Fruit fly (Drosophila melanogaster) whole organism, embryonic: Measurements from ENCODE around the gene Rad9.

Source experiments
- B-H1 ChIP-seq: fragments of 200-800 bp; sonication (Bioruptor generic); IDR thresholded peaks from 3 replicates; pipeline ENCODE4 v1.3.6; 2022; ENCODE audit warnings: missing biosample characterization, missing genetic modification characterization
- CG10543 ChIP-seq: fragments of 200-800 bp; sonication (Bioruptor generic); optimal IDR thresholded peaks from 3 replicates; lab custom pipeline; 2017; ENCODE audit warnings: missing biosample characterization, mild to moderate bottlenecking, missing genetic modification characterization, moderate library complexity
- CG10979 ChIP-seq: fragments of 200-800 bp; sonication (Bioruptor generic); optimal IDR thresholded peaks from 2 replicates; lab custom pipeline; 2018; ENCODE audit warnings: missing biosample characterization, mild to moderate bottlenecking, missing genetic modification characterization, moderate library complexity
- CG11085 ChIP-seq: fragments of 200-800 bp; sonication (Bioruptor generic); IDR thresholded peaks from 2 replicates; pipeline ENCODE4 v1.3.6; 2022; ENCODE audit warnings: missing biosample characterization, missing genetic modification characterization
- CG1647 ChIP-seq: fragments of 200-800 bp; sonication (Bioruptor generic); optimal IDR thresholded peaks from 3 replicates; lab custom pipeline; 2016; ENCODE audit warnings: missing biosample characterization, missing genetic modification characterization
- CG17361 ChIP-seq: fragments of 200-800 bp; sonication (Bioruptor generic); IDR thresholded peaks from 3 replicates; pipeline ENCODE4 v1.3.6; 2022; ENCODE audit warnings: missing biosample characterization, missing genetic modification characterization
- CG17802 ChIP-seq: fragments of 200-800 bp; sonication (Bioruptor generic); optimal IDR thresholded peaks from 2 replicates; lab custom pipeline; 2018; ENCODE audit warnings: missing biosample characterization, mild to moderate bottlenecking, missing genetic modification characterization, moderate library complexity
- CG30020 ChIP-seq: fragments of 200-800 bp; optimal IDR thresholded peaks from 2 replicates; lab custom pipeline; 2019; ENCODE audit warnings: missing biosample characterization, mild to moderate bottlenecking, missing genetic modification characterization, moderate library complexity
- CG42726 ChIP-seq: fragments of 200-800 bp; sonication (Bioruptor generic); IDR thresholded peaks from 2 replicates; pipeline ENCODE4 v1.3.6; 2022; ENCODE audit warnings: missing biosample characterization, missing genetic modification characterization; ENCODE audit not compliant: partially characterized antibody
- CG4707 ChIP-seq: fragments of 200-800 bp; sonication (Bioruptor generic); optimal IDR thresholded peaks from 2 replicates; lab custom pipeline; 2018; ENCODE audit warnings: missing biosample characterization, mild to moderate bottlenecking, missing genetic modification characterization, moderate library complexity
- CG4854 ChIP-seq: fragments of 200-800 bp; sonication (Bioruptor generic); optimal IDR thresholded peaks from 2 replicates; lab custom pipeline; 2016; ENCODE audit warnings: missing biosample characterization, missing genetic modification characterization, inconsistent platforms
- CG5953 ChIP-seq: fragments of 200-800 bp; sonication (Bioruptor generic); IDR thresholded peaks from 2 replicates; pipeline ENCODE4 v1.3.6; 2022; ENCODE audit warnings: missing biosample characterization, missing genetic modification characterization
- CG6272 ChIP-seq: fragments of 200-800 bp; sonication (Bioruptor generic); IDR thresholded peaks from 2 replicates; pipeline ENCODE4 v1.3.6; 2022; ENCODE audit warnings: missing biosample characterization, missing genetic modification characterization
- CG7556 ChIP-seq: fragments of 200-800 bp; sonication (Bioruptor generic); optimal IDR thresholded peaks from 2 replicates; lab custom pipeline; 2017; ENCODE audit warnings: missing biosample characterization, mild to moderate bottlenecking, missing genetic modification characterization
- CG8388 ChIP-seq: fragments of 200-800 bp; sonication (Bioruptor generic); optimal IDR thresholded peaks from 2 replicates; lab custom pipeline; 2019; ENCODE audit warnings: missing biosample characterization, mild to moderate bottlenecking, missing genetic modification characterization, moderate library complexity
- CG9437 ChIP-seq: fragments of 200-800 bp; sonication (Bioruptor generic); optimal IDR thresholded peaks from 2 replicates; lab custom pipeline; 2018; ENCODE audit warnings: missing biosample characterization, mild to moderate bottlenecking, missing genetic modification characterization
- CkIIα-i1 ChIP-seq: fragments of 200-800 bp; sonication (Bioruptor generic); IDR thresholded peaks from 2 replicates; pipeline ENCODE4 v1.3.6; 2022; ENCODE audit warnings: missing biosample characterization, missing genetic modification characterization
- CrebB ChIP-seq: fragments of 200-800 bp; sonication (Bioruptor generic); optimal IDR thresholded peaks from 3 replicates; lab custom pipeline; 2018; ENCODE audit warnings: missing biosample characterization, mild to moderate bottlenecking, missing genetic modification characterization
- D19B ChIP-seq: fragments of 200-800 bp; sonication (Bioruptor generic); optimal IDR thresholded peaks from 2 replicates; lab custom pipeline; 2017; ENCODE audit warnings: missing biosample characterization, mild to moderate bottlenecking, missing genetic modification characterization
- Deaf1 ChIP-seq: fragments of 200-800 bp; optimal IDR thresholded peaks from 3 replicates; lab custom pipeline; 2019; ENCODE audit warnings: missing biosample characterization, mild to moderate bottlenecking, missing genetic modification characterization, moderate library complexity
- Dip3 ChIP-seq: fragments of 200-800 bp; sonication (Bioruptor generic); optimal IDR thresholded peaks from 3 replicates; lab custom pipeline; 2016; ENCODE audit warnings: missing biosample characterization, missing genetic modification characterization
- Dll ChIP-seq: fragments of 200-800 bp; sonication (Bioruptor generic); IDR thresholded peaks from 4 replicates; pipeline ENCODE4 v1.3.6; 2022; ENCODE audit warnings: missing biosample characterization, missing genetic modification characterization; ENCODE audit not compliant: partially characterized antibody
- Dp ChIP-seq: fragments of 200-800 bp; sonication (Bioruptor generic); optimal IDR thresholded peaks from 2 replicates; lab custom pipeline; 2018; ENCODE audit warnings: missing biosample characterization, mild to moderate bottlenecking, missing genetic modification characterization, moderate library complexity
- Elba2 ChIP-seq: fragments of 200-800 bp; sonication (Bioruptor generic); optimal IDR thresholded peaks from 3 replicates; lab custom pipeline; 2016; ENCODE audit warnings: missing biosample characterization, missing genetic modification characterization
- Hand ChIP-seq: fragments of 200-800 bp; sonication (Bioruptor generic); optimal IDR thresholded peaks from 2 replicates; lab custom pipeline; 2017; ENCODE audit warnings: mild to moderate bottlenecking, missing biosample characterization, missing genetic modification reagents, missing genetic modification characterization
- HmgD ChIP-seq: fragments of 200-800 bp; sonication (Bioruptor generic); optimal IDR thresholded peaks from 3 replicates; lab custom pipeline; 2016; ENCODE audit warnings: missing biosample characterization, missing genetic modification characterization
- Hr51 ChIP-seq, 2 experiments: fragments of 200-800 bp; sonication (Bioruptor generic); optimal IDR thresholded peaks; 2 replicates in 1 of 2; 3 replicates in 1 of 2; lab custom pipeline; 2016 to 2018; ENCODE audit warnings: missing biosample characterization in 2 of 2, missing genetic modification characterization in 2 of 2, mild to moderate bottlenecking in 1 of 2, moderate library complexity in 1 of 2
- Hsf ChIP-seq: fragments of 200-800 bp; sonication (Bioruptor generic); optimal IDR thresholded peaks from 3 replicates; lab custom pipeline; 2016; ENCODE audit warnings: missing biosample characterization, missing genetic modification characterization
- Kr ChIP-seq: fragments of 200-800 bp; sonication (Bioruptor generic); optimal IDR thresholded peaks from 2 replicates; lab custom pipeline; 2017; ENCODE audit warnings: missing biosample characterization, mild to moderate bottlenecking, missing genetic modification characterization
- Lhr ChIP-seq: fragments of 200-800 bp; sonication (Bioruptor generic); optimal IDR thresholded peaks from 3 replicates; lab custom pipeline; 2017; ENCODE audit warnings: mild to moderate bottlenecking, missing biosample characterization, missing genetic modification reagents, missing genetic modification characterization
- Mad ChIP-seq: fragments of 200-800 bp; sonication (Bioruptor generic); optimal IDR thresholded peaks from 2 replicates; lab custom pipeline; 2016; ENCODE audit warnings: missing biosample characterization, missing genetic modification characterization
- Ptx1 ChIP-seq: fragments of 200-800 bp; sonication (Bioruptor generic); IDR thresholded peaks from 2 replicates; pipeline ENCODE4 v1.3.6; 2022; ENCODE audit warnings: missing biosample characterization, missing genetic modification characterization
- Sox100B ChIP-seq: fragments of 200-800 bp; sonication (Bioruptor generic); optimal IDR thresholded peaks from 3 replicates; lab custom pipeline; 2018; ENCODE audit warnings: missing biosample characterization, mild to moderate bottlenecking, missing genetic modification characterization
- Taf1 ChIP-seq: fragments of 200-800 bp; sonication (Bioruptor generic); IDR thresholded peaks from 2 replicates; pipeline ENCODE4 v1.3.6; 2022; ENCODE audit warnings: missing biosample characterization, missing genetic modification characterization
- dmrt11E ChIP-seq: fragments of 200-800 bp; sonication (Bioruptor generic); optimal IDR thresholded peaks from 3 replicates; lab custom pipeline; 2018; ENCODE audit warnings: missing biosample characterization, mild to moderate bottlenecking, missing genetic modification characterization, moderate library complexity
- dysf ChIP-seq: fragments of 200-800 bp; sonication (Bioruptor generic); IDR thresholded peaks from 3 replicates; pipeline ENCODE4 v1.3.6; 2022; ENCODE audit warnings: missing biosample characterization, missing genetic modification characterization
- emc ChIP-seq: fragments of 200-800 bp; sonication (Bioruptor generic); optimal IDR thresholded peaks from 2 replicates; lab custom pipeline; 2016; ENCODE audit warnings: missing biosample characterization, missing genetic modification characterization
- ewg ChIP-seq: fragments of 200-800 bp; sonication (Bioruptor generic); optimal IDR thresholded peaks from 3 replicates; lab custom pipeline; 2017; ENCODE audit warnings: mild to moderate bottlenecking, missing biosample characterization, missing genetic modification reagents, missing genetic modification characterization
- exex ChIP-seq: fragments of 200-800 bp; sonication (Bioruptor generic); optimal IDR thresholded peaks from 4 replicates; lab custom pipeline; 2018; ENCODE audit warnings: missing biosample characterization, mild to moderate bottlenecking, missing genetic modification characterization, moderate library complexity
- gsb ChIP-seq: fragments of 200-800 bp; sonication (Bioruptor generic); IDR thresholded peaks from 2 replicates; pipeline ENCODE4 v1.3.6; 2022; ENCODE audit warnings: missing biosample characterization, missing genetic modification characterization
- hb ChIP-seq: fragments of 200-800 bp; sonication (Bioruptor generic); IDR thresholded peaks from 3 replicates; pipeline ENCODE4 v1.3.6; 2022; ENCODE audit warnings: missing biosample characterization, missing genetic modification characterization; ENCODE audit not compliant: partially characterized antibody
- hkb ChIP-seq, 2 experiments: fragments of 200-800 bp in 1 of 2; fragments of >200 bp in 1 of 2; sonication (Bioruptor generic) in 1 of 2; IDR thresholded peaks in 1 of 2; optimal IDR thresholded peaks in 1 of 2; 2 replicates each; pipeline versions ENCODE4 v1.3.6 to Lab custom; 2017 to 2022; ENCODE audit warnings: missing biosample characterization in 1 of 2, missing genetic modification characterization in 1 of 2
- hth ChIP-seq: fragments of >200 bp; optimal IDR thresholded peaks from 2 replicates; lab custom pipeline; 2017; ENCODE audit warnings: inconsistent platforms
- nau ChIP-seq: fragments of 200-800 bp; sonication (Bioruptor generic); optimal IDR thresholded peaks from 3 replicates; lab custom pipeline; 2017; ENCODE audit warnings: missing biosample characterization, mild to moderate bottlenecking, missing genetic modification characterization, missing genetic modification reagents
- repo ChIP-seq: fragments of 200-800 bp; sonication (Bioruptor generic); optimal IDR thresholded peaks from 2 replicates; lab custom pipeline; 2016; ENCODE audit warnings: missing biosample characterization, missing genetic modification characterization
- sr ChIP-seq: fragments of 200-800 bp; sonication (Bioruptor generic); IDR thresholded peaks from 3 replicates; pipeline ENCODE4 v1.3.6; 2022; ENCODE audit warnings: missing biosample characterization, missing genetic modification characterization
- tin ChIP-seq: fragments of 200-800 bp; sonication (Bioruptor generic); optimal IDR thresholded peaks from 3 replicates; lab custom pipeline; 2016; ENCODE audit warnings: missing biosample characterization, missing genetic modification characterization
- trh ChIP-seq: fragments of 200-800 bp; sonication (Bioruptor generic); optimal IDR thresholded peaks from 2 replicates; lab custom pipeline; 2016; ENCODE audit warnings: missing biosample characterization, missing genetic modification characterization
- wdn ChIP-seq: fragments of 200-800 bp; sonication (Bioruptor generic); IDR thresholded peaks from 2 replicates; pipeline ENCODE4 v1.3.6; 2022; ENCODE audit warnings: missing biosample characterization, missing genetic modification characterization
- zfh2 ChIP-seq: fragments of 200-800 bp; sonication (Bioruptor generic); optimal IDR thresholded peaks from 2 replicates; lab custom pipeline; 2016; ENCODE audit warnings: missing biosample characterization, missing genetic modification characterization

The Rad9 gene

dm6 chr3L:18840370-18841007, 31.9 kb downstream of the Rad9 start (continued):
- TF ChIP-seq CG17802 (tag; lab: Kevin White, UChicago) (no peak), dmrt11E (tag; lab: Kevin White, UChicago) (peak; percentile 25), CG6272 (GFP tag; lab: Robert Waterston, UW) (no peak), Lhr (GFP tag; lab: Kevin White, UChicago) (no peak), trh (GFP tag; lab: Kevin White, UChicago) (no peak), Kr (no peak), wdn (GFP tag; lab: Robert Waterston, UW) (no peak), CG1647 (GFP tag; lab: Kevin White, UChicago) (no peak), emc (no peak), Dll (GFP tag; lab: Robert Waterston, UW) (no peak), Hsf (GFP tag; lab: Kevin White, UChicago) (peak; percentile 47), dysf (no peak), CG10979 (tag; lab: Kevin White, UChicago) (peak; percentile 33), CrebB (peak; percentile 56), Dip3 (GFP tag; lab: Kevin White, UChicago) (no peak), zfh2 (no peak), repo (GFP tag; lab: Kevin White, UChicago) (peak; percentile 11), CG30020 (tag; lab: Kevin White, UChicago) (no peak), Taf1 (GFP tag; lab: Robert Waterston, UW) (no peak), tin (GFP tag; lab: Kevin White, UChicago) (peak; percentile 42), hb (GFP tag; lab: Robert Waterston, UW) (no peak), Sox100B (GFP tag; lab: Kevin White, UChicago) (no peak), sr (GFP tag; lab: Robert Waterston, UW) (no peak), nau (peak; percentile 7), Dp (no peak), B-H1 (no peak), Mad (no peak), CG4854 (GFP tag; lab: Kevin White, UChicago) (no peak), CG7556 (no peak), CG4707 (GFP tag; lab: Kevin White, UChicago) (no peak), CkIIα-i1 (GFP tag; lab: Robert Waterston, UW) (no peak), CG10543 (peak; percentile 58), hkb (optimal IDR thresholded peaks at IDR 0.05; lab: Kevin White, UChicago) (no peak), hkb (GFP tag; IDR thresholded peaks at IDR 0.05; lab: Robert Waterston, UW) (no peak), hth (no peak), Deaf1 (tag; lab: Kevin White, UChicago) (peak; percentile 67), CG8388 (GFP tag; lab: Kevin White, UChicago) (no peak), CG9437 (no peak), exex (tag; lab: Kevin White, UChicago) (no peak), CG42726 (GFP tag; lab: Robert Waterston, UW) (no peak), Hand (GFP tag; lab: Kevin White, UChicago) (no peak), Elba2 (GFP tag; lab: Kevin White, UChicago) (no peak), CG11085 (no peak), D19B (no peak), gsb (GFP tag; lab: Robert Waterston, UW) (no peak), Hr51 (GFP tag; optimal IDR thresholded peaks at IDR 0.05; lab: Kevin White, UChicago) (no peak), ewg (GFP tag; lab: Kevin White, UChicago) (peak; percentile 4), Ptx1 (GFP tag; lab: Robert Waterston, UW) (no peak), CG5953 (GFP tag; lab: Robert Waterston, UW) (no peak), HmgD (GFP tag; lab: Kevin White, UChicago) (peak; percentile 40), CG17361 (GFP tag; lab: Robert Waterston, UW) (no peak)
